Worm (Caenorhabditis elegans): ENCODE measurements around the gene C54F6.17.

ce11 chrV:7543728-7544127, 16.5 kb downstream of the C54F6.17 start:
- TF ChIP-seq nhr-12 (tag; optimal IDR thresholded peaks at IDR 0.05), result no peak
- no peak for TF ChIP-seq nhr-76 (tag; optimal IDR thresholded peaks at IDR 0.05)
- no peak for TF ChIP-seq unc-62 (GFP tag; optimal IDR thresholded peaks at IDR 0.05)
- no peak for TF ChIP-seq lsy-2 (tag; optimal IDR thresholded peaks at IDR 0.05)
- peak; percentile 92 for TF ChIP-seq zip-8 (tag; optimal IDR thresholded peaks at IDR 0.05)
- no peak for TF ChIP-seq elt-3 (tag; optimal IDR thresholded peaks at IDR 0.05)
- TF ChIP-seq pha-4 (tag; optimal IDR thresholded peaks at IDR 0.05), result no peak
- no peak for TF ChIP-seq ceh-39 (tag; optimal IDR thresholded peaks at IDR 0.05)
- TF ChIP-seq blmp-1 (tag; optimal IDR thresholded peaks at IDR 0.05), result no peak
- TF ChIP-seq tbx-8 (GFP tag; optimal IDR thresholded peaks at IDR 0.05), result no peak
- no peak for TF ChIP-seq elt-1 (tag; optimal IDR thresholded peaks at IDR 0.05; ENCODE audit: borderline replicate concordance, insufficient read depth)
- no peak for TF ChIP-seq mab-5 (tag; optimal IDR thresholded peaks at IDR 0.05)
